Worm (Caenorhabditis elegans) whole organism, L2 larva: ENCODE data around the gene pgph-3.

Experiments used
- ama-1 ChIP-seq: fragments of 150-350 bp; optimal IDR thresholded peaks from 2 replicates; lab custom pipeline; 2018; ENCODE audit warnings: inconsistent platforms
- egl-27 ChIP-seq: sonication (generic microtip); optimal IDR thresholded peaks from 3 replicates; lab custom pipeline; 2017; ENCODE audit warnings: missing biosample characterization, missing genetic modification reagents, missing genetic modification characterization
- elt-1 ChIP-seq: fragments of 150-350 bp; optimal IDR thresholded peaks from 2 replicates; lab custom pipeline; 2014; ENCODE audit warnings: missing biosample characterization, missing genetic modification characterization
- elt-3 ChIP-seq: sonication (generic microtip); optimal IDR thresholded peaks from 2 replicates; lab custom pipeline; 2017; ENCODE audit warnings: missing biosample characterization, missing genetic modification characterization
- nhr-11 ChIP-seq: fragments of 150-350 bp; optimal IDR thresholded peaks from 2 replicates; lab custom pipeline; 2014; ENCODE audit warnings: missing biosample characterization, missing genetic modification characterization
- nhr-77 ChIP-seq: fragments of 150-350 bp; optimal IDR thresholded peaks from 2 replicates; lab custom pipeline; 2014; ENCODE audit warnings: missing biosample characterization, missing genetic modification characterization
- unc-39 ChIP-seq: fragments of 150-350 bp; optimal IDR thresholded peaks from 2 replicates; lab custom pipeline; 2014; ENCODE audit warnings: missing biosample characterization, missing genetic modification characterization

DNA sequence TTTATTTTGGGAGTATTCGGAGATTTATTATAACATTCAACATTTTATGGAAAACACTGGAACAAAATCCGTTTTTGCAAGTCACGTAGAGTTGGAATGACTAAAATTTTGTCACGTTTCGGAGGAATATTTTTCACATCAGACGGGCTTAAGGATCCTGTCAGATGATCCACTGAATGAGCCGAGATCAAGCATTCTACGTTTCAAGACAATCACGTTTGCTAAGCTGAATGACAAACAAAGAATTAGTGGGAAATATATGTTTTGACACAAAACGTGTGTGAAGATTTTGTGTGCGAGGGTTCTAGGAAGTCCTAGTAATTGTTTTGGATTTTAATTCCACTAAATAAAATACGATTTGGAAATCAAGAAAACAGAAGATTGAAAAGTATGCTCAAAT is 24.2 kb downstream of the pgph-3 start:
- no peak for TF ChIP-seq ama-1 (lab: Kevin White, UChicago)
- no peak for TF ChIP-seq egl-27 (tag; lab: Kevin White, UChicago)
- TF ChIP-seq unc-39 (tag; lab: Kevin White, UChicago), result no peak
- no peak for TF ChIP-seq nhr-11 (tag; lab: Kevin White, UChicago)
- no peak for TF ChIP-seq elt-1 (tag; lab: Kevin White, UChicago)
- TF ChIP-seq elt-3 (tag; lab: Kevin White, UChicago), result no peak
- TF ChIP-seq nhr-77 (tag; lab: Kevin White, UChicago), result no peak
